Worm (Caenorhabditis elegans) whole organism, L1 larva: ENCODE data around the gene F16B4.5.

Experiments
- ama-1 ChIP-seq: fragments of 150-350 bp; optimal IDR thresholded peaks from 2 replicates; lab custom pipeline; 2014
- blmp-1 ChIP-seq: fragments of 150-350 bp; optimal IDR thresholded peaks from 2 replicates; lab custom pipeline; 2014; ENCODE audit warnings: missing biosample characterization, missing genetic modification characterization
- snpc-4 ChIP-seq: fragments of 150-350 bp; optimal IDR thresholded peaks from 2 replicates; lab custom pipeline; 2014; ENCODE audit warnings: missing biosample characterization, missing genetic modification characterization
- sup-37 ChIP-seq: fragments of 200-800 bp; sonication (Bioruptor generic); optimal IDR thresholded peaks from 2 replicates; lab custom pipeline; 2018; ENCODE audit warnings: mild to moderate bottlenecking, missing genetic modification characterization, missing compliant biosample characterization
- tlp-1 ChIP-seq: fragments of 150-350 bp; optimal IDR thresholded peaks from 2 replicates; lab custom pipeline; 2014; ENCODE audit warnings: missing biosample characterization, missing genetic modification characterization

DNA sequence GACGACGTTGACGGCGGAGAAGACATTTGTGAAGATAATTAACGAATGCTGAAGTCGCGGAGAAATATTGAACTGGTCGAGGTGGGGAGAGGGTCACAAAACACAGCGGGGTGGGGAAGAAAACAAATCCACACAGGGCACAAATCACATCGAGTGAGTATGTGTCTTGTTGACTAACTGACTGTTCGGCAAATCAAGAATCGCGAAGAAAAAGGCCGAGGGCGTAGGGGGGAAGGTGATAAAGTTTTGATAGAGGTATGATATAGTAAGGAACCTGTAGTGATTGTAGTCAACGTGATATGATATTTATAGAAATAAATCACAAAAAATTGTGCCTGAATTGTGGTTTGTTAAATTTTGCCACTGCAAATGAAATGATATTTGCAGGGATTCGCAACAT lies 19.6 kb downstream of the F16B4.5 start, which contains the start of gene nhr-178:
- TF ChIP-seq snpc-4 (tag; lab: Kevin White, UChicago) (no peak), sup-37 (no peak), blmp-1 (tag; lab: Kevin White, UChicago) (peak; percentile 18), ama-1 (no peak), tlp-1 (no peak)
